Fruit fly (Drosophila melanogaster) whole organism, wandering third instar larva: ENCODE results near the gene CG8420.

Source experiments
- Abd-B ChIP-seq: fragments of >200 bp; optimal IDR thresholded peaks from 2 replicates; lab custom pipeline; 2017; ENCODE audit warnings: missing biosample characterization, missing genetic modification characterization
- CG32264 ChIP-seq: fragments of 200-800 bp; sonication (Bioruptor generic); optimal IDR thresholded peaks from 2 replicates; lab custom pipeline; 2016; ENCODE audit warnings: missing biosample characterization, missing genetic modification characterization
- CG9705 ChIP-seq: fragments of 200-800 bp; sonication (Bioruptor generic); optimal IDR thresholded peaks from 2 replicates; lab custom pipeline; 2018; ENCODE audit warnings: missing biosample characterization, mild to moderate bottlenecking, missing genetic modification characterization
- CrebA ChIP-seq: fragments of 200-800 bp; sonication (Bioruptor generic); optimal IDR thresholded peaks from 2 replicates; lab custom pipeline; 2016; ENCODE audit warnings: missing biosample characterization, mild to moderate bottlenecking, missing genetic modification characterization, borderline replicate concordance
- Dfd ChIP-seq: fragments of >200 bp; optimal IDR thresholded peaks from 2 replicates; lab custom pipeline; 2017; ENCODE audit warnings: missing biosample characterization, missing genetic modification characterization
- Dif ChIP-seq: fragments of 200-275, 200-300 bp; sonication (Bioruptor generic); optimal IDR thresholded peaks from 2 replicates; lab custom pipeline; 2018; ENCODE audit warnings: missing biosample characterization, missing genetic modification characterization; ENCODE audit not compliant: partially characterized antibody
- GATAd ChIP-seq: sonication (Bioruptor generic); optimal IDR thresholded peaks from 2 replicates; lab custom pipeline; 2016; ENCODE audit warnings: missing biosample characterization, missing genetic modification characterization
- HLH106 ChIP-seq: fragments of 200-800 bp; optimal IDR thresholded peaks from 3 replicates; lab custom pipeline; 2019; ENCODE audit warnings: missing biosample characterization, mild to moderate bottlenecking, missing genetic modification characterization, moderate library complexity
- Hnf4 ChIP-seq: fragments of 200-800 bp; sonication (Bioruptor generic); optimal IDR thresholded peaks from 2 replicates; lab custom pipeline; 2016; ENCODE audit warnings: missing biosample characterization, mild to moderate bottlenecking, missing genetic modification characterization
- Hr78 ChIP-seq: fragments of >200 bp; optimal IDR thresholded peaks from 2 replicates; lab custom pipeline; 2017; ENCODE audit warnings: missing biosample characterization, missing genetic modification characterization
- Hr83 ChIP-seq: fragments of 200-300 bp; sonication (Bioruptor generic); optimal IDR thresholded peaks from 2 replicates; lab custom pipeline; 2016; ENCODE audit warnings: missing biosample characterization, mild to moderate bottlenecking, missing genetic modification characterization, moderate library complexity; ENCODE audit not compliant: poor library complexity, severe bottlenecking
- Jra ChIP-seq: sonication (Bioruptor generic); optimal IDR thresholded peaks from 2 replicates; lab custom pipeline; 2016; ENCODE audit warnings: missing biosample characterization, missing genetic modification characterization
- Mio ChIP-seq: sonication (Bioruptor generic); optimal IDR thresholded peaks from 2 replicates; lab custom pipeline; 2016; ENCODE audit warnings: missing biosample characterization, missing genetic modification characterization
- Myc ChIP-seq: fragments of >200 bp; optimal IDR thresholded peaks from 2 replicates; lab custom pipeline; 2017
- OdsH ChIP-seq: fragments of 200-800 bp; sonication (Bioruptor generic); optimal IDR thresholded peaks from 2 replicates; lab custom pipeline; 2016; ENCODE audit warnings: missing biosample characterization, mild to moderate bottlenecking, missing genetic modification characterization
- Rel ChIP-seq, 2 experiments: fragments of 200-800 bp; sonication (Bioruptor generic) in 1 of 2; optimal IDR thresholded peaks; 2 replicates in 1 of 2; 3 replicates in 1 of 2; lab custom pipeline; 2016 to 2019; ENCODE audit warnings: mild to moderate bottlenecking in 2 of 2, missing biosample characterization in 2 of 2, missing genetic modification characterization in 2 of 2, moderate library complexity in 1 of 2
- Sp1 ChIP-seq: fragments of 200-800 bp; sonication (Bioruptor generic); optimal IDR thresholded peaks from 3 replicates; lab custom pipeline; 2019; ENCODE audit warnings: missing biosample characterization, mild to moderate bottlenecking, missing genetic modification characterization, moderate library complexity
- Vsx2 ChIP-seq: fragments of 200-300, 225-300 bp; sonication (Bioruptor generic); optimal IDR thresholded peaks from 2 replicates; lab custom pipeline; 2018; ENCODE audit warnings: missing biosample characterization, missing genetic modification characterization; ENCODE audit not compliant: partially characterized antibody
- br ChIP-seq: fragments of 200-800 bp; sonication (Bioruptor generic); optimal IDR thresholded peaks from 2 replicates; lab custom pipeline; 2016; ENCODE audit warnings: missing biosample characterization, missing genetic modification characterization
- brk ChIP-seq: fragments of 200-800 bp; sonication (Bioruptor generic); optimal IDR thresholded peaks from 2 replicates; lab custom pipeline; 2016; ENCODE audit warnings: missing biosample characterization, mild to moderate bottlenecking, missing genetic modification characterization
- dl ChIP-seq, 2 experiments: fragments of 175-275, 200-275 bp in 1 of 2; fragments of 200-275 bp in 1 of 2; sonication (Bioruptor generic); optimal IDR thresholded peaks; lab custom pipeline; 2018; ENCODE audit warnings: mild to moderate bottlenecking in 2 of 2, missing biosample characterization in 2 of 2, missing genetic modification characterization in 2 of 2, moderate library complexity in 2 of 2; ENCODE audit not compliant: partially characterized antibody in 2 of 2, insufficient read depth in 1 of 2
- dsf ChIP-seq: sonication (Bioruptor generic); optimal IDR thresholded peaks from 2 replicates; lab custom pipeline; 2016; ENCODE audit warnings: missing biosample characterization, missing genetic modification characterization, borderline replicate concordance
- ey ChIP-seq: fragments of 200-800 bp; sonication (Bioruptor generic); optimal IDR thresholded peaks from 2 replicates; lab custom pipeline; 2016; ENCODE audit warnings: missing biosample characterization, missing genetic modification characterization
- foxo ChIP-seq, 2 experiments: fragments of 200-800 bp; sonication (Bioruptor generic); optimal IDR thresholded peaks; 2 replicates in 1 of 2; 3 replicates in 1 of 2; lab custom pipeline; 2016 to 2017; ENCODE audit warnings: missing biosample characterization in 2 of 2, missing genetic modification characterization in 2 of 2
- fru ChIP-seq: fragments of 200-800 bp; sonication (Bioruptor generic); optimal IDR thresholded peaks from 3 replicates; lab custom pipeline; 2016; ENCODE audit warnings: missing biosample characterization, mild to moderate bottlenecking, missing genetic modification characterization
- h ChIP-seq: fragments of 200-800 bp; sonication (Bioruptor generic); optimal IDR thresholded peaks from 3 replicates; lab custom pipeline; 2016; ENCODE audit warnings: missing biosample characterization, mild to moderate bottlenecking, missing genetic modification characterization
- jim ChIP-seq: fragments of 175-275, 200-325 bp; sonication (Bioruptor generic); optimal IDR thresholded peaks from 2 replicates; lab custom pipeline; 2016; ENCODE audit warnings: missing biosample characterization, mild to moderate bottlenecking, missing genetic modification characterization
- lola ChIP-seq: fragments of >200 bp; optimal IDR thresholded peaks from 2 replicates; lab custom pipeline; 2017; ENCODE audit warnings: missing biosample characterization, missing genetic modification characterization
- pan ChIP-seq: fragments of >200 bp; optimal IDR thresholded peaks from 2 replicates; lab custom pipeline; 2017
- psq ChIP-seq: fragments of 200-800 bp; sonication (Bioruptor generic); optimal IDR thresholded peaks from 3 replicates; lab custom pipeline; 2017; ENCODE audit warnings: missing biosample characterization, mild to moderate bottlenecking, missing genetic modification characterization, moderate library complexity
- rgr ChIP-seq: fragments of 200-800 bp; sonication (Bioruptor generic); optimal IDR thresholded peaks from 3 replicates; lab custom pipeline; 2016; ENCODE audit warnings: missing biosample characterization, mild to moderate bottlenecking, missing genetic modification characterization
- sage ChIP-seq: fragments of 200-800 bp; sonication (Bioruptor generic); optimal IDR thresholded peaks from 2 replicates; lab custom pipeline; 2016; ENCODE audit warnings: missing biosample characterization, mild to moderate bottlenecking, missing genetic modification characterization
- sv ChIP-seq: fragments of 200-800 bp; sonication (Bioruptor generic); optimal IDR thresholded peaks from 3 replicates; lab custom pipeline; 2016; ENCODE audit warnings: missing biosample characterization, missing genetic modification characterization
- tai ChIP-seq: sonication (Bioruptor generic); optimal IDR thresholded peaks from 2 replicates; lab custom pipeline; 2016; ENCODE audit warnings: missing biosample characterization, missing genetic modification characterization
- usp ChIP-seq: fragments of >200 bp; optimal IDR thresholded peaks from 2 replicates; lab custom pipeline; 2017; ENCODE audit warnings: missing biosample characterization, missing genetic modification characterization
- woc ChIP-seq: sonication (Bioruptor generic); optimal IDR thresholded peaks from 2 replicates; lab custom pipeline; 2016; ENCODE audit warnings: missing biosample characterization, mild to moderate bottlenecking, missing genetic modification characterization

CG8420 gene

dm6 chr3R:9222355-9222754, 24.1 kb upstream of the CG8420 start:
- TF ChIP-seq Hr78 (GFP tag; lab: Kevin White, UChicago) (no peak), lola (no peak)

dm6 chr3R:9224807-9225206, 21.6 kb upstream of the CG8420 start:
- TF ChIP-seq br (GFP tag; lab: Kevin White, UChicago) (no peak), sv (GFP tag; lab: Kevin White, UChicago) (peak; percentile 47), Dfd (no peak), fru (GFP tag; lab: Kevin White, UChicago) (no peak), usp (no peak), h (GFP tag; lab: Kevin White, UChicago) (peak; percentile 17), dsf (GFP tag; lab: Kevin White, UChicago) (no peak), OdsH (GFP tag; lab: Kevin White, UChicago) (peak; percentile 8), pan (lab: Kevin White, UChicago) (no peak), psq (GFP tag; lab: Kevin White, UChicago) (peak; percentile 5), foxo (GFP tag; optimal IDR thresholded peaks at IDR 0.05; lab: Kevin White, UChicago) (peak in 1 of 2 experiments; percentile 23), rgr (peak; percentile 1), brk (no peak)

- TF ChIP-seq Vsx2 (GFP tag; lab: Kevin White, UChicago) (peak; percentile 3), Hr83 (GFP tag; lab: Kevin White, UChicago) (no peak), fru (GFP tag; lab: Kevin White, UChicago) (peak; percentile 8)
- TF ChIP-seq, all 38 proteins: peak for 2
These were observed 20.3 kb upstream of the CG8420 start for dm6 chr3R:9226146-9226545.

- TF ChIP-seq Rel (GFP tag; optimal IDR thresholded peaks at IDR 0.05; lab: Kevin White, UChicago) (no peak), Rel (tag; optimal IDR thresholded peaks at IDR 0.05; lab: Kevin White, UChicago) (peak; percentile 93), fru (GFP tag; lab: Kevin White, UChicago) (no peak), dl (GFP tag; optimal IDR thresholded peaks at IDR 0.05; lab: Kevin White, UChicago; ENCODE audit: insufficient read depth in 1 of 2, partially characterized antibody in 2 of 2) (peak; percentile 32 to 65), Dif (GFP tag; lab: Kevin White, UChicago) (peak; percentile 75), Abd-B (no peak), psq (GFP tag; lab: Kevin White, UChicago) (peak; percentile 94), Vsx2 (GFP tag; lab: Kevin White, UChicago) (peak; percentile 73), CG32264 (GFP tag; lab: Kevin White, UChicago) (no peak), woc (peak; percentile 5)
These were observed 19.6 kb upstream of the CG8420 start for dm6 chr3R:9226701-9227313.

- TF ChIP-seq Hnf4 (GFP tag; lab: Kevin White, UChicago), result peak; percentile 31
- no peak for TF ChIP-seq dl (GFP tag; optimal IDR thresholded peaks at IDR 0.05; lab: Kevin White, UChicago; ENCODE audit: insufficient read depth in 1 of 2, partially characterized antibody in 2 of 2)
- no peak for TF ChIP-seq Vsx2 (GFP tag; lab: Kevin White, UChicago)
- TF ChIP-seq CrebA (GFP tag; lab: Kevin White, UChicago), result no peak
- TF ChIP-seq usp, result no peak
- no peak for TF ChIP-seq Abd-B
- no peak for TF ChIP-seq Hr78 (GFP tag; lab: Kevin White, UChicago)
- TF ChIP-seq Mio (GFP tag; lab: Kevin White, UChicago), result no peak
- TF ChIP-seq dsf (GFP tag; lab: Kevin White, UChicago), result no peak
- no peak for TF ChIP-seq CG9705 (GFP tag; lab: Kevin White, UChicago)
- peak; percentile 74 for TF ChIP-seq h (GFP tag; lab: Kevin White, UChicago)
- TF ChIP-seq sage, result peak; percentile 73
- TF ChIP-seq Sp1 (GFP tag; lab: Kevin White, UChicago), result peak; percentile 58
- TF ChIP-seq tai (GFP tag; lab: Kevin White, UChicago), result no peak
- TF ChIP-seq rgr, result peak; percentile 84
- no peak for TF ChIP-seq br (GFP tag; lab: Kevin White, UChicago)
- no peak for TF ChIP-seq pan (lab: Kevin White, UChicago)
- no peak for TF ChIP-seq lola
- no peak for TF ChIP-seq Dfd
- TF ChIP-seq Myc (lab: Kevin White, UChicago), result no peak
- TF ChIP-seq Rel (GFP tag; optimal IDR thresholded peaks at IDR 0.05; lab: Kevin White, UChicago), result no peak
- TF ChIP-seq Rel (tag; optimal IDR thresholded peaks at IDR 0.05; lab: Kevin White, UChicago), result no peak
- TF ChIP-seq Hr83 (GFP tag; lab: Kevin White, UChicago), result no peak
- TF ChIP-seq brk, result peak; percentile 23
- TF ChIP-seq foxo (GFP tag; optimal IDR thresholded peaks at IDR 0.05; lab: Kevin White, UChicago), result peak in 1 of 2 experiments; percentile 83
- no peak for TF ChIP-seq jim (GFP tag; lab: Kevin White, UChicago)
- TF ChIP-seq fru (GFP tag; lab: Kevin White, UChicago), result peak; percentile 44
- TF ChIP-seq CG32264 (GFP tag; lab: Kevin White, UChicago), result peak; percentile 5
- peak; percentile 59 for TF ChIP-seq ey (GFP tag; lab: Kevin White, UChicago)
- TF ChIP-seq Jra (GFP tag; lab: Kevin White, UChicago), result no peak
- TF ChIP-seq Dif (GFP tag; lab: Kevin White, UChicago), result no peak
- peak; percentile 72 for TF ChIP-seq OdsH (GFP tag; lab: Kevin White, UChicago)
- peak; percentile 73 for TF ChIP-seq HLH106 (tag; lab: Kevin White, UChicago)
- TF ChIP-seq psq (GFP tag; lab: Kevin White, UChicago), result no peak
- peak; percentile 3 for TF ChIP-seq woc
- no peak for TF ChIP-seq GATAd (GFP tag; lab: Kevin White, UChicago)
These were observed 19.1 kb upstream of the CG8420 start for dm6 chr3R:9227330-9227729.
